Fruit fly (Drosophila melanogaster) S2 (cell line): ENCODE results near the gene B52.

ENCODE experiments used
- CG8478 ChIP-seq: fragments of >200 bp; optimal IDR thresholded peaks from 2 replicates; lab custom pipeline; 2018
- CTCF ChIP-seq, 2 experiments: fragments of >200 bp; optimal IDR thresholded peaks; 2 replicates each; lab custom pipeline; 2018

Gene B52

dm6 chr3R:13660924-13661659 is at the start of gene B52:
Gene B52, plus strand, starts transcription at chr3R:13661311.
- no peak for TF ChIP-seq CG8478 (lab: Kevin White, UChicago)
- TF ChIP-seq CTCF (optimal IDR thresholded peaks at IDR 0.05; lab: Kevin White, UChicago), result peak in 1 of 2 experiments; percentile 11

- TF ChIP-seq CG8478 (lab: Kevin White, UChicago), result no peak
- TF ChIP-seq CTCF (optimal IDR thresholded peaks at IDR 0.05; lab: Kevin White, UChicago), result no peak
These were observed 48.8 kb upstream of the B52 start, which contains the start of gene CG9757 for dm6 chr3R:13612333-13612732. Gene CG9757, minus strand, starts transcription at chr3R:13612433.

dm6 chr3R:13615007-13615406 is 46.1 kb upstream of the B52 start:
- TF ChIP-seq CG8478 (lab: Kevin White, UChicago) (no peak), CTCF (optimal IDR thresholded peaks at IDR 0.05; lab: Kevin White, UChicago) (no peak)

- TF ChIP-seq CTCF (optimal IDR thresholded peaks at IDR 0.05; lab: Kevin White, UChicago), result no peak
- no peak for TF ChIP-seq CG8478 (lab: Kevin White, UChicago)
These were observed 45.5 kb upstream of the B52 start, which contains the start of gene CG9269 for dm6 chr3R:13615617-13616016. Gene CG9269, plus strand, starts transcription at chr3R:13615917.

- TF ChIP-seq CG8478 (lab: Kevin White, UChicago) (no peak), CTCF (optimal IDR thresholded peaks at IDR 0.05; lab: Kevin White, UChicago) (no peak)
These were observed 43.9 kb upstream of the B52 start for dm6 chr3R:13617228-13617627.

- no peak for TF ChIP-seq CTCF (optimal IDR thresholded peaks at IDR 0.05; lab: Kevin White, UChicago)
- TF ChIP-seq CG8478 (lab: Kevin White, UChicago), result no peak
These were observed 29.5 kb upstream of the B52 start, which contains the start of gene CG10841 for dm6 chr3R:13631642-13632041. Gene CG10841, plus strand, starts transcription at chr3R:13631942.

- no peak for TF ChIP-seq CG8478 (lab: Kevin White, UChicago)
- no peak for TF ChIP-seq CTCF (optimal IDR thresholded peaks at IDR 0.05; lab: Kevin White, UChicago)
These were observed 16.1 kb upstream of the B52 start for dm6 chr3R:13644778-13645660.

dm6 chr3R:13645874-13646370 is 15.2 kb upstream of the B52 start, which contains the start of gene sqd:
Gene sqd, minus strand, starts transcription at chr3R:13646304.
- no peak for TF ChIP-seq CTCF (optimal IDR thresholded peaks at IDR 0.05; lab: Kevin White, UChicago)
- TF ChIP-seq CG8478 (lab: Kevin White, UChicago), result no peak

- TF ChIP-seq CG8478 (lab: Kevin White, UChicago), result no peak
- no peak for TF ChIP-seq CTCF (optimal IDR thresholded peaks at IDR 0.05; lab: Kevin White, UChicago)
These were observed 14.1 kb upstream of the B52 start, which contains the start of gene rin for dm6 chr3R:13646729-13647633. Gene rin, plus strand, starts transcription at chr3R:13647004.

dm6 chr3R:13647734-13648541 is 13.2 kb upstream of the B52 start:
- no peak for TF ChIP-seq CTCF (optimal IDR thresholded peaks at IDR 0.05; lab: Kevin White, UChicago)
- no peak for TF ChIP-seq CG8478 (lab: Kevin White, UChicago)

dm6 chr3R:13656294-13656693 is 4.8 kb upstream of the B52 start, which contains the start of gene Rbp4:
Gene Rbp4, minus strand, starts transcription at chr3R:13656394.
- TF ChIP-seq CG8478 (lab: Kevin White, UChicago) (no peak), CTCF (optimal IDR thresholded peaks at IDR 0.05; lab: Kevin White, UChicago) (no peak)

- TF ChIP-seq CG8478 (lab: Kevin White, UChicago) (no peak), CTCF (optimal IDR thresholded peaks at IDR 0.05; lab: Kevin White, UChicago) (no peak)
These were observed 1.0 kb upstream of the B52 start, which contains the start of gene Hrb87F for dm6 chr3R:13659865-13660738. Gene Hrb87F, minus strand, starts transcription at chr3R:13660531.
